Worm (Caenorhabditis elegans) whole organism, L1 larva: ENCODE results near the gene tkr-3.
A peak's percentile ranks its signal among the peaks of the same experiment; 100 is the strongest.

Source experiments
- C04F5.9 ChIP-seq: sonication (generic microtip); optimal IDR thresholded peaks from 2 replicates; lab custom pipeline; 2016; ENCODE audit warnings: missing genetic modification characterization, missing compliant biosample characterization
- F16B12.6 ChIP-seq: fragments of 150-350 bp; optimal IDR thresholded peaks from 2 replicates; lab custom pipeline; 2014; ENCODE audit warnings: missing biosample characterization, missing genetic modification characterization
- aha-1 ChIP-seq: fragments of 150-350 bp; optimal IDR thresholded peaks from 2 replicates; lab custom pipeline; 2014; ENCODE audit warnings: missing biosample characterization, missing genetic modification characterization
- blmp-1 ChIP-seq: fragments of 150-350 bp; optimal IDR thresholded peaks from 2 replicates; lab custom pipeline; 2014; ENCODE audit warnings: missing biosample characterization, missing genetic modification characterization
- ceh-8 ChIP-seq: fragments of 200-800 bp; sonication (Bioruptor generic); optimal IDR thresholded peaks from 2 replicates; lab custom pipeline; 2018; ENCODE audit warnings: mild to moderate bottlenecking, missing genetic modification characterization, moderate library complexity, missing compliant biosample characterization
- ceh-82 ChIP-seq, 3 experiments: fragments of 150-350 bp in 1 of 3; sonication (generic microtip) in 2 of 3; optimal IDR thresholded peaks; 2 replicates each; lab custom pipeline; 2014 to 2017; ENCODE audit warnings: missing biosample characterization in 3 of 3, missing genetic modification characterization in 3 of 3
- ces-1 ChIP-seq: fragments of 150-350 bp; optimal IDR thresholded peaks from 2 replicates; lab custom pipeline; 2014; ENCODE audit warnings: missing biosample characterization, missing genetic modification reagents, missing genetic modification characterization
- dpl-1 ChIP-seq, 3 experiments: fragments of 150-350 bp in 2 of 3; sonication (generic microtip) in 1 of 3; optimal IDR thresholded peaks; 2 replicates each; lab custom pipeline; 2014 to 2017; ENCODE audit warnings: missing biosample characterization in 3 of 3, missing genetic modification characterization in 3 of 3, missing genetic modification reagents in 3 of 3
- efl-1 ChIP-seq, 4 experiments: fragments of 150-350 bp; optimal IDR thresholded peaks in 3 of 4; peaks in 1 of 4; 1 replicate in 1 of 4; 2 replicates in 3 of 4; lab custom pipeline; 2014; ENCODE audit warnings: missing biosample characterization in 2 of 4, missing genetic modification characterization in 2 of 4, missing genetic modification reagents in 2 of 4
- egl-13 ChIP-seq: sonication (generic microtip); optimal IDR thresholded peaks from 2 replicates; lab custom pipeline; 2016; ENCODE audit warnings: missing genotype, missing genetic modification reagents, missing genetic modification characterization, missing compliant biosample characterization
- egl-27 ChIP-seq, 2 experiments: fragments of 150-350 bp in 1 of 2; sonication (generic microtip); optimal IDR thresholded peaks; 3 replicates each; lab custom pipeline; 2017 to 2018; ENCODE audit warnings: missing biosample characterization in 2 of 2, missing genetic modification characterization in 2 of 2, missing genetic modification reagents in 2 of 2
- elt-3 ChIP-seq, 6 experiments: fragments of 150-350 bp in 1 of 6; sonication (generic microtip); optimal IDR thresholded peaks; 2 replicates each; lab custom pipeline; 2017 to 2018; ENCODE audit warnings: missing biosample characterization in 6 of 6, missing genetic modification characterization in 6 of 6, inconsistent platforms in 1 of 6
- ets-5 ChIP-seq: fragments of 200-800 bp; sonication (Bioruptor generic); IDR thresholded peaks from 2 replicates; pipeline ENCODE4 v1.3.6; 2022; ENCODE audit warnings: missing genetic modification characterization, missing compliant biosample characterization
- fkh-10 ChIP-seq: sonication (generic microtip); optimal IDR thresholded peaks from 2 replicates; lab custom pipeline; 2017; ENCODE audit warnings: missing biosample characterization, missing genetic modification reagents, missing genetic modification characterization
- fkh-8 ChIP-seq: sonication (generic microtip); optimal IDR thresholded peaks from 2 replicates; lab custom pipeline; 2016; ENCODE audit warnings: mild to moderate bottlenecking, missing genetic modification characterization, missing compliant biosample characterization
- fos-1 ChIP-seq: fragments of 150-350 bp; optimal IDR thresholded peaks from 2 replicates; lab custom pipeline; 2014; ENCODE audit warnings: missing biosample characterization, missing genetic modification characterization
- hlh-17 ChIP-seq: fragments of 200-800 bp; sonication (Bioruptor generic); optimal IDR thresholded peaks from 2 replicates; lab custom pipeline; 2018; ENCODE audit warnings: missing genetic modification characterization, mild to moderate bottlenecking, missing compliant biosample characterization, moderate library complexity, borderline replicate concordance
- irx-1 ChIP-seq: sonication (generic microtip); optimal IDR thresholded peaks from 2 replicates; lab custom pipeline; 2016; ENCODE audit warnings: missing genetic modification characterization, missing compliant biosample characterization
- isw-1 ChIP-seq: fragments of 200-800 bp; sonication (Bioruptor generic); IDR thresholded peaks from 2 replicates; pipeline ENCODE4 v1.3.6; 2022; ENCODE audit warnings: missing genetic modification characterization, missing compliant biosample characterization
- jun-1 ChIP-seq: fragments of 150-350 bp; optimal IDR thresholded peaks from 2 replicates; lab custom pipeline; 2014; ENCODE audit warnings: missing biosample characterization, missing genetic modification reagents, missing genetic modification characterization
- lin-14 ChIP-seq: fragments of 200-800 bp; sonication (Bioruptor generic); optimal IDR thresholded peaks from 2 replicates; lab custom pipeline; 2018; ENCODE audit warnings: mild to moderate bottlenecking, missing genetic modification characterization, moderate library complexity, missing compliant biosample characterization
- lin-15B ChIP-seq: fragments of 150-350 bp; sonication (generic microtip); optimal IDR thresholded peaks from 3 replicates; lab custom pipeline; 2014; ENCODE audit warnings: missing biosample characterization, missing genetic modification characterization
- lin-35 ChIP-seq, 2 experiments: fragments of 150-350 bp; optimal IDR thresholded peaks; 2 replicates each; lab custom pipeline; 2014; ENCODE audit warnings: missing biosample characterization in 2 of 2, missing genetic modification characterization in 2 of 2, missing genetic modification reagents in 2 of 2
- lir-3 ChIP-seq: sonication (generic microtip); optimal IDR thresholded peaks from 2 replicates; lab custom pipeline; 2016; ENCODE audit warnings: mild to moderate bottlenecking, missing genetic modification characterization, moderate library complexity, missing compliant biosample characterization; ENCODE audit not compliant: poor library complexity
- lsy-2 ChIP-seq, 2 experiments: fragments of 150-350 bp; optimal IDR thresholded peaks; 2 replicates each; lab custom pipeline; 2014; ENCODE audit warnings: missing biosample characterization in 2 of 2, missing genetic modification characterization in 2 of 2
- nhr-11 ChIP-seq: fragments of 150-350 bp; optimal IDR thresholded peaks from 2 replicates; lab custom pipeline; 2014; ENCODE audit warnings: missing biosample characterization, missing genetic modification characterization
- nhr-12 ChIP-seq: sonication (generic microtip); optimal IDR thresholded peaks from 2 replicates; lab custom pipeline; 2017; ENCODE audit warnings: missing biosample characterization, missing genetic modification characterization
- nhr-237 ChIP-seq: fragments of 150-350 bp; optimal IDR thresholded peaks from 2 replicates; lab custom pipeline; 2014; ENCODE audit warnings: missing biosample characterization, missing genetic modification characterization
- nhr-47 ChIP-seq: sonication (generic microtip); optimal IDR thresholded peaks from 2 replicates; lab custom pipeline; 2016; ENCODE audit warnings: mild to moderate bottlenecking, missing genetic modification characterization, moderate library complexity, missing compliant biosample characterization
- nhr-77 ChIP-seq: fragments of 150-350 bp; optimal IDR thresholded peaks from 2 replicates; lab custom pipeline; 2014; ENCODE audit warnings: missing biosample characterization, missing genetic modification characterization
- nhr-85 ChIP-seq: sonication (generic microtip); peaks from one replicate; lab custom pipeline; 2016; ENCODE audit warnings: missing genetic modification characterization, inconsistent platforms, missing compliant biosample characterization
- pag-3 ChIP-seq: sonication (generic microtip); optimal IDR thresholded peaks from 2 replicates; lab custom pipeline; 2017; ENCODE audit warnings: missing genetic modification characterization, mild to moderate bottlenecking, missing compliant biosample characterization, antibody characterized with exemption, borderline replicate concordance; ENCODE audit not compliant: insufficient read depth
- pax-3 ChIP-seq: fragments of 200-800 bp; sonication (Bioruptor generic); optimal IDR thresholded peaks from 2 replicates; lab custom pipeline; 2018; ENCODE audit warnings: mild to moderate bottlenecking, missing genetic modification characterization, moderate library complexity, missing compliant biosample characterization
- rnt-1 ChIP-seq: sonication (generic microtip); optimal IDR thresholded peaks from 2 replicates; lab custom pipeline; 2016; ENCODE audit warnings: mild to moderate bottlenecking, missing genetic modification characterization, moderate library complexity, missing compliant biosample characterization
- skn-1 ChIP-seq: fragments of 150-350 bp; optimal IDR thresholded peaks from 2 replicates; lab custom pipeline; 2014; ENCODE audit warnings: missing biosample characterization, missing genetic modification characterization
- snpc-4 ChIP-seq: fragments of 150-350 bp; optimal IDR thresholded peaks from 2 replicates; lab custom pipeline; 2014; ENCODE audit warnings: missing biosample characterization, missing genetic modification characterization
- snu-23 ChIP-seq: sonication (generic microtip); optimal IDR thresholded peaks from 2 replicates; lab custom pipeline; 2016; ENCODE audit warnings: missing genetic modification characterization, missing compliant biosample characterization
- sox-4 ChIP-seq: sonication (generic microtip); optimal IDR thresholded peaks from 2 replicates; lab custom pipeline; 2016; ENCODE audit warnings: missing genetic modification characterization, missing compliant biosample characterization
- swsn-7 ChIP-seq: sonication (generic microtip); optimal IDR thresholded peaks from 2 replicates; lab custom pipeline; 2016; ENCODE audit warnings: missing genetic modification characterization, missing compliant biosample characterization
- tbx-2 ChIP-seq: sonication (generic microtip); optimal IDR thresholded peaks from 2 replicates; lab custom pipeline; 2016; ENCODE audit warnings: missing genetic modification characterization, missing compliant biosample characterization
- tlp-1 ChIP-seq: fragments of 150-350 bp; optimal IDR thresholded peaks from 2 replicates; lab custom pipeline; 2014; ENCODE audit warnings: missing biosample characterization, missing genetic modification characterization
- unc-130 ChIP-seq: fragments of 150-350 bp; optimal IDR thresholded peaks from 2 replicates; lab custom pipeline; 2017; ENCODE audit warnings: missing biosample characterization, missing genetic modification characterization, inconsistent platforms
- unc-30 ChIP-seq: sonication (generic microtip); optimal IDR thresholded peaks from 2 replicates; lab custom pipeline; 2017; ENCODE audit warnings: missing biosample characterization, missing genetic modification characterization
- unc-86 ChIP-seq: sonication (generic microtip); optimal IDR thresholded peaks from 2 replicates; lab custom pipeline; 2016; ENCODE audit warnings: missing genetic modification characterization, missing compliant biosample characterization
- unc-98 ChIP-seq: fragments of 200-800 bp; sonication (Bioruptor generic); IDR thresholded peaks from 2 replicates; pipeline ENCODE4 v1.3.6; 2022; ENCODE audit warnings: missing genetic modification characterization, missing compliant biosample characterization
- vab-15 ChIP-seq: sonication (generic microtip); optimal IDR thresholded peaks from 2 replicates; lab custom pipeline; 2017; ENCODE audit warnings: missing genotype, mild to moderate bottlenecking, missing genetic modification characterization, missing compliant biosample characterization
- zag-1 ChIP-seq: fragments of 150-350 bp; optimal IDR thresholded peaks from 2 replicates; lab custom pipeline; 2014; ENCODE audit warnings: missing biosample characterization, missing genetic modification characterization

The tkr-3 gene

DNA sequence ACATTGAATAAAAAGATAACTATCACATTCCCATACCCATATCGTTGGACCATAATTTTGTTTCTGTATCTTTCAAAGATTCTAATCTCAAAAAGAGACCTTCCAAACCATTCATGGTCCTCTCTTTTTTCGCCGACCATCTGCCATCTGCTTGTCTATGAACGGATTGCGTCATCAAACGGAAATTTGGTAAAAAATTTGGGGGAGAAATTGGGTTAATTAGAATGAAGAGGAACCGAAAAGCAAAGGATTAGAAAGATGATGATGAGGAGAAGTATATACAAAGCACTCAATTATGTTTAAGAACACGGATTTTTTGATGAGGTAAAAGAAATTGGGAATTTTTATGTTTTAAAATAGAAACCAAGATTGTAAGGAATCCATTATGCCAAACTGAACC is 12.0 kb downstream of the tkr-3 start:
- TF ChIP-seq nhr-11 (no peak), pax-3 (tag; lab: Kevin White, UChicago) (no peak), nhr-85 (tag; lab: Kevin White, UChicago) (no peak), isw-1 (GFP tag; lab: Robert Waterston, UW) (no peak), rnt-1 (tag; lab: Kevin White, UChicago) (no peak), egl-27 (tag; optimal IDR thresholded peaks at IDR 0.05; lab: Kevin White, UChicago) (no peak), nhr-12 (tag; lab: Kevin White, UChicago) (no peak), vab-15 (tag; lab: Kevin White, UChicago) (no peak), efl-1 (optimal IDR thresholded peaks at IDR 0.05; lab: Kevin White, UChicago) (no peak), efl-1 (GFP tag; optimal IDR thresholded peaks at IDR 0.05 in 1 of 2; lab: Kevin White, UChicago) (peak in 1 of 2 experiments; percentile 55)

DNA sequence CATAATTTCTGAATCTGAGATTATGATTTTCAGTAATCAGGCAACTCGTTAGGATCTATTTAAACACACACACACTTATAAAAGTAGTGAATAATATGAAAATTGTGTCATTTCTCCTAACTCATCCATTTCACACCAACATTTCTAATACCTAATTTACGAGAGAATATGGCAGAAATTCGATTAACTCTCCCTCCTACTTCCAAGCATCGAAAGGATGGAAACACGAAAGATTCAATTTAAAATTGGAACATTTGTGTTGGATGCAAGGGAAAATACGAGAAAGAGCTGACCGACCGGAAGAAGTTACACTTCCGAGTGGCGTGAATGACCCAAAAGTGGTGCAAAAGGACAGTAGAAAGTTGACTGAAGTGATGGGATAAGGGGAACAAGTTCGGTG is 12.9 kb downstream of the tkr-3 start:
- TF ChIP-seq unc-86 (tag; lab: Kevin White, UChicago) (no peak), lin-35 (GFP tag; optimal IDR thresholded peaks at IDR 0.05; lab: Kevin White, UChicago) (no peak), lin-15B (no peak), fos-1 (tag; lab: Kevin White, UChicago) (no peak), jun-1 (no peak), sox-4 (no peak), ces-1 (GFP tag; lab: Kevin White, UChicago) (no peak), pag-3 (tag; lab: Kevin White, UChicago) (no peak), egl-13 (tag; lab: Kevin White, UChicago) (no peak)

DNA sequence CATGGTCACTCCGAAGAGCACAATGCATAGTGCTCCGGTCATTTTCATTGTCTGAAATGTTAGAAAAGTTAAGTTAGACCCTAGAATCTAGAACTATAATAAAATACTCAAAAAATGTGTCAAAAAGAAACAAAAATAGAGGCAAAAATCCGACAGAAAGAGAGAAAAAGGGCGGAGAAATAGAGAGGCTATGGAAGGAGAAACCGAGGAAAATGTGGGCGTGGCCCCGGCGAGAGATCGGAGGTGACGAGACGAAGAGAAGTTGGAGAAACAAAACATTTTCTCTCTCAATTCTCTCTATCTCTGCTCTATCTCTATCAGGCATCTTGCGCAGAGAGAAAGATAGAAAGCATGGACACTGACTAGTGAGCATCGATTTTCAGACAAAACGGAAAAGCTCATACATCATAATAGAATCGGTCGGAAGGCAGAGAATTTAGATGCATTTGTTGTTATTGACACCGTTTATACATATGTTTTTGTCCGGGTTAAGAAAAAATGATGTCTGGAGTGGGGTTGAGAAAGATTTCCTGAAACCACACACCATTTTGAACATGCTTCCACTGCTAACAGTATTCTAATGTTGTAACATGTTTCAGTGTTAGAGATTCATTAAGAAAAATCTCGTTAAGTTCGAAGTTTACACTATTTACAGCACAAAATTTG is 18.5 kb downstream of the tkr-3 start, which contains the start of gene C02B10.3:
TSS of gene C02B10.3 (minus strand) at position 51 of the 666 bp plus-strand sequence.
- TF ChIP-seq tlp-1 (tag; lab: Kevin White, UChicago) (no peak), snpc-4 (no peak), unc-30 (tag; lab: Kevin White, UChicago) (no peak), nhr-237 (tag; lab: Kevin White, UChicago) (no peak), F16B12.6 (tag; lab: Kevin White, UChicago) (peak; percentile 19), ceh-82 (tag; optimal IDR thresholded peaks at IDR 0.05; lab: Kevin White, UChicago) (peak in 2 of 3 experiments; percentile 36 to 70), snu-23 (GFP tag; lab: Kevin White, UChicago) (peak; percentile 46), irx-1 (tag; lab: Kevin White, UChicago) (no peak), skn-1 (peak; percentile 53), fkh-8 (tag; lab: Kevin White, UChicago) (peak; percentile 60), ets-5 (GFP tag; lab: Robert Waterston, UW) (no peak), isw-1 (GFP tag; lab: Robert Waterston, UW) (peak; percentile 29), lsy-2 (tag; optimal IDR thresholded peaks at IDR 0.05; lab: Kevin White, UChicago) (peak; percentile 19 to 75), blmp-1 (peak; percentile 61), elt-3 (tag; optimal IDR thresholded peaks at IDR 0.05; lab: Kevin White, UChicago) (no peak), dpl-1 (GFP tag; optimal IDR thresholded peaks at IDR 0.05; lab: Kevin White, UChicago) (no peak), hlh-17 (GFP tag; lab: Kevin White, UChicago) (no peak), unc-130 (tag; lab: Kevin White, UChicago) (no peak), lir-3 (no peak), lin-35 (GFP tag; optimal IDR thresholded peaks at IDR 0.05; lab: Kevin White, UChicago) (peak in 1 of 2 experiments; percentile 44), swsn-7 (tag; lab: Kevin White, UChicago) (peak; percentile 30), efl-1 (optimal IDR thresholded peaks at IDR 0.05; lab: Kevin White, UChicago) (peak; percentile 36 to 44), efl-1 (GFP tag; optimal IDR thresholded peaks at IDR 0.05 in 1 of 2; lab: Kevin White, UChicago) (peak in 1 of 2 experiments; percentile 78), nhr-77 (tag; lab: Kevin White, UChicago) (peak; percentile 12), aha-1 (no peak), unc-98 (GFP tag; lab: Robert Waterston, UW) (no peak), unc-86 (tag; lab: Kevin White, UChicago) (peak; percentile 21), C04F5.9 (no peak), fkh-10 (GFP tag; lab: Kevin White, UChicago) (peak; percentile 40), nhr-47 (tag; lab: Kevin White, UChicago) (peak; percentile 62), lin-14 (GFP tag; lab: Kevin White, UChicago) (peak; percentile 81), tbx-2 (tag; lab: Kevin White, UChicago) (peak; percentile 25), jun-1 (no peak), zag-1 (tag; lab: Kevin White, UChicago) (peak; percentile 24), lin-15B (no peak), ceh-8 (GFP tag; lab: Kevin White, UChicago) (no peak), nhr-11 (no peak)
